Fruit fly (Drosophila melanogaster): ENCODE data around the gene smg.

dm6 chr3L:9011485-9012389 lies 13.9 kb upstream of the smg start:
- TF ChIP-seq Crg-1 (GFP tag; optimal IDR thresholded peaks at IDR 0.05) = no peak
- TF ChIP-seq CG7101 (tag; optimal IDR thresholded peaks at IDR 0.05) = no peak
- no peak for TF ChIP-seq Hr96 (GFP tag; optimal IDR thresholded peaks at IDR 0.05)
- TF ChIP-seq CG33017 (tag; optimal IDR thresholded peaks at IDR 0.05) = no peak
- TF ChIP-seq CG1620 (GFP tag; optimal IDR thresholded peaks at IDR 0.05) = no peak
